Worm (Caenorhabditis elegans): ENCODE data around the gene oac-46.
A peak's percentile ranks its signal among the peaks of the same experiment; 100 is the strongest.

The oac-46 gene

DNA sequence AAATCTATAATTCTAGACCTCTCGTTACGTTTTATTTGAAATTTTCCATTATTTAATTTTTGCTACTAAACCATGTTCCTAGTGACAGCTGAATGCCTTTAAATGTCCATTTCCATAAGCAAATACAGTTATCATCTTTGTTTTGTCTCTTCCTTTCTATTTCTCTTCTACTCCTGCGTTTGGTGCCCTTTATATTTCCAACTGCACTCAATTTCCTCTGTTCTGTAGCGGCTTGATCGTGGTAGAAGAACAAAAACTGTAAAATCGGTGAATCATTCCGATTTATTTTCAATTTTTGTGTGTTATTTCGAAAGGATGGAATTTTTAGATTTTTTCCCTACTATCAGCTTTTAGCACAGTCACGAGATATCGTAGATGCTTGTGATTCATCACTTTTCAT is 44.0 kb upstream of the oac-46 start:
- peak; percentile 9 for TF ChIP-seq pqm-1 (tag; optimal IDR thresholded peaks at IDR 0.05)
- peak; percentile 36 for TF ChIP-seq dve-1 (tag; optimal IDR thresholded peaks at IDR 0.05; ENCODE audit: insufficient read depth)
- no peak for TF ChIP-seq skn-1 (tag; optimal IDR thresholded peaks at IDR 0.05)
- TF ChIP-seq aha-1 (tag): peak; percentile 75

- TF ChIP-seq egl-43 (GFP tag; IDR thresholded peaks at IDR 0.05) (no peak), aly-2 (tag; optimal IDR thresholded peaks at IDR 0.05) (no peak), F26F4.8 (GFP tag; conservative IDR thresholded peaks at IDR 0.05) (no peak), nhr-102 (tag; optimal IDR thresholded peaks at IDR 0.05) (no peak), gei-8 (GFP tag; optimal IDR thresholded peaks at IDR 0.05) (no peak)
Measured at ce11 chrII:8895398-8895797, 43.5 kb upstream of the oac-46 start.

- TF ChIP-seq dve-1 (tag; optimal IDR thresholded peaks at IDR 0.05; ENCODE audit: insufficient read depth) (no peak), unc-130 (GFP tag; optimal IDR thresholded peaks at IDR 0.05) (no peak), egl-27 (tag; optimal IDR thresholded peaks at IDR 0.05) (no peak), pqm-1 (tag; optimal IDR thresholded peaks at IDR 0.05) (no peak), lin-38 (GFP tag; IDR thresholded peaks at IDR 0.05) (no peak), ceh-28 (tag; optimal IDR thresholded peaks at IDR 0.05) (no peak), lir-3 (tag; optimal IDR thresholded peaks at IDR 0.05) (no peak), gei-8 (GFP tag; optimal IDR thresholded peaks at IDR 0.05) (no peak), aly-2 (tag; optimal IDR thresholded peaks at IDR 0.05) (no peak), mxl-3 (GFP tag; optimal IDR thresholded peaks at IDR 0.05) (peak; percentile 8), arid-1 (GFP tag; conservative IDR thresholded peaks at IDR 0.05) (no peak), aha-1 (tag) (no peak), daf-12 (tag; optimal IDR thresholded peaks at IDR 0.05) (no peak), F10B5.3 (tag; optimal IDR thresholded peaks at IDR 0.05) (no peak), hlh-11 (tag; optimal IDR thresholded peaks at IDR 0.05) (peak; percentile 34), madf-5 (GFP tag; IDR thresholded peaks at IDR 0.05) (no peak), spr-1 (tag; optimal IDR thresholded peaks at IDR 0.05) (no peak), nhr-6 (tag; optimal IDR thresholded peaks at IDR 0.05) (no peak), cey-2 (tag; optimal IDR thresholded peaks at IDR 0.05; ENCODE audit: borderline replicate concordance, insufficient read depth) (no peak), dmd-6 (GFP tag; IDR thresholded peaks at IDR 0.05) (peak; percentile 24; the same call in 1 of the 2 replicates), dpl-1 (GFP tag; optimal IDR thresholded peaks at IDR 0.05) (no peak), lin-13 (GFP tag; optimal IDR thresholded peaks at IDR 0.05) (no peak), nhr-77 (tag; optimal IDR thresholded peaks at IDR 0.05) (no peak), daf-16 (GFP tag; optimal IDR thresholded peaks at IDR 0.05) (no peak), daf-16 (tag; optimal IDR thresholded peaks at IDR 0.05) (peak; percentile 17), ctbp-1 (GFP tag; IDR thresholded peaks at IDR 0.05) (no peak), pha-4 (GFP tag; IDR thresholded peaks at IDR 0.05) (no peak), pha-4 (tag; optimal IDR thresholded peaks at IDR 0.05) (no peak)
Measured at ce11 chrII:8891606-8892005, 39.7 kb upstream of the oac-46 start.

DNA sequence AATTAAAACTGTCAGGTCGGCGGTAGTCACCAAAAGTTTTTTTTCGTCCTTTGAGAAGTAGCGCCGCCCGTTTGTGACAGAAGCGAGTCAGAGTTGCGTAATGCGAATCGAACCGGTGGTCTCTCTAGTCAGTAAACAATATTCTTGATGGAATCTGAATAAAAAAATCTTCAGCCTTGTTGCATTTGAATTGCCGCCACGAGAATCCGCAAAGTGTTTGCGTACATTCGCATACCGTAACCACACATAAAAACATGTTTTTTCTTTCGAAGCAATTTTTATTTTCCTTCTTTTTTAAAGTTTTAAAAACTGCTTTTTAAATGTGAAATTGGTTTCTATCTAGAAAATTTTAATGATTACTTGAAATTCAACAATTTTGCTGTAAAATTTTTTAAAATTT is 39.1 kb upstream of the oac-46 start:
- TF ChIP-seq cey-2 (tag; optimal IDR thresholded peaks at IDR 0.05; ENCODE audit: borderline replicate concordance, insufficient read depth): no peak
- no peak for TF ChIP-seq arid-1 (GFP tag; conservative IDR thresholded peaks at IDR 0.05)
- TF ChIP-seq lin-38 (GFP tag; IDR thresholded peaks at IDR 0.05): no peak
- TF ChIP-seq mxl-3 (GFP tag; optimal IDR thresholded peaks at IDR 0.05): no peak
- TF ChIP-seq ceh-32 (tag; optimal IDR thresholded peaks at IDR 0.05; ENCODE audit: poor library complexity): no peak
- no peak for TF ChIP-seq unc-62 (GFP tag; optimal IDR thresholded peaks at IDR 0.05 in 1 of 2)
- no peak for TF ChIP-seq unc-62 (tag; optimal IDR thresholded peaks at IDR 0.05)
- no peak for TF ChIP-seq snpc-4 (tag; optimal IDR thresholded peaks at IDR 0.05)
- no peak for TF ChIP-seq ceh-62 (tag; optimal IDR thresholded peaks at IDR 0.05)
- peak; percentile 17 for TF ChIP-seq dpl-1 (GFP tag; optimal IDR thresholded peaks at IDR 0.05)
- no peak for TF ChIP-seq ceh-20 (GFP tag; IDR thresholded peaks at IDR 0.05)
- TF ChIP-seq lsy-2 (tag; optimal IDR thresholded peaks at IDR 0.05): peak in 1 of 2 experiments; percentile 52
- no peak for TF ChIP-seq nhr-10 (tag; optimal IDR thresholded peaks at IDR 0.05)

All from whole organism, L4 larva.